Worm (Caenorhabditis elegans) whole organism, L3 larva: Measurements from ENCODE around the gene Y46H3A.5.
"Not testable (repeated sequence)": the region's sequence is repeated elsewhere in the genome, so short reads cannot be mapped to it uniquely, and the experiment has no call there.

Source experiments
- aly-2 ChIP-seq: fragments of 150-350 bp; optimal IDR thresholded peaks from 2 replicates; lab custom pipeline; 2014; ENCODE audit warnings: missing biosample characterization, missing genetic modification characterization
- ama-1 ChIP-seq: fragments of 150-350 bp; optimal IDR thresholded peaks from 2 replicates; lab custom pipeline; 2018
- ceh-16 ChIP-seq: sonication (generic microtip); optimal IDR thresholded peaks from 2 replicates; lab custom pipeline; 2017; ENCODE audit warnings: missing biosample characterization, missing genetic modification characterization
- ceh-28 ChIP-seq: fragments of 150-350 bp; optimal IDR thresholded peaks from 2 replicates; lab custom pipeline; 2014; ENCODE audit warnings: missing biosample characterization, missing genetic modification reagents, missing genetic modification characterization
- ceh-9 ChIP-seq: sonication (generic microtip); optimal IDR thresholded peaks from 2 replicates; lab custom pipeline; 2018; ENCODE audit warnings: missing biosample characterization, missing genetic modification characterization
- daf-12 ChIP-seq: fragments of 150-350 bp; optimal IDR thresholded peaks from 2 replicates; lab custom pipeline; 2014; ENCODE audit warnings: missing biosample characterization, missing genetic modification reagents, missing genetic modification characterization
- egl-5 ChIP-seq: fragments of 150-350 bp; optimal IDR thresholded peaks from 2 replicates; lab custom pipeline; 2017; ENCODE audit warnings: missing biosample characterization, missing genetic modification reagents, missing genetic modification characterization, inconsistent platforms
- elt-1 ChIP-seq: fragments of 150-350 bp; optimal IDR thresholded peaks from 2 replicates; lab custom pipeline; 2014; ENCODE audit warnings: missing biosample characterization, missing genetic modification characterization
- elt-3 ChIP-seq, 3 experiments: fragments of 150-350 bp in 1 of 3; sonication (generic microtip) in 2 of 3; optimal IDR thresholded peaks; 2 replicates in 2 of 3; 4 replicates in 1 of 3; lab custom pipeline; 2014 to 2017; ENCODE audit warnings: missing biosample characterization in 3 of 3, missing genetic modification characterization in 3 of 3
- eor-1 ChIP-seq, 2 experiments: fragments of 150-350 bp; optimal IDR thresholded peaks; 2 replicates each; lab custom pipeline; 2014 to 2018; ENCODE audit warnings: missing biosample characterization in 2 of 2, missing genetic modification characterization in 2 of 2
- fkh-10 ChIP-seq: sonication (generic microtip); optimal IDR thresholded peaks from 2 replicates; lab custom pipeline; 2017; ENCODE audit warnings: missing biosample characterization, missing genetic modification reagents, missing genetic modification characterization
- fkh-2 ChIP-seq: fragments of 150-350 bp; optimal IDR thresholded peaks from 2 replicates; lab custom pipeline; 2014; ENCODE audit warnings: missing biosample characterization, missing genetic modification reagents, missing genetic modification characterization
- hmg-11 ChIP-seq: sonication (generic microtip); optimal IDR thresholded peaks from 2 replicates; lab custom pipeline; 2016; ENCODE audit warnings: missing genetic modification characterization, missing compliant biosample characterization
- lin-15B ChIP-seq: fragments of 150-350 bp; optimal IDR thresholded peaks from 2 replicates; lab custom pipeline; 2014; ENCODE audit warnings: missing biosample characterization, missing genetic modification characterization
- lin-39 ChIP-seq: fragments of 150-350 bp; optimal IDR thresholded peaks from 2 replicates; lab custom pipeline; 2018; ENCODE audit warnings: missing biosample characterization, missing genetic modification reagents, missing genetic modification characterization
- lsy-12 ChIP-seq: sonication (generic microtip); optimal IDR thresholded peaks from 2 replicates; lab custom pipeline; 2016; ENCODE audit warnings: mild to moderate bottlenecking, missing genetic modification characterization, missing compliant biosample characterization
- mdl-1 ChIP-seq: fragments of 150-350 bp; optimal IDR thresholded peaks from 2 replicates; lab custom pipeline; 2014; ENCODE audit warnings: missing biosample characterization, missing genetic modification characterization
- nfya-1 ChIP-seq: sonication (generic microtip); optimal IDR thresholded peaks from 2 replicates; lab custom pipeline; 2017; ENCODE audit warnings: missing genetic modification characterization, mild to moderate bottlenecking, missing compliant biosample characterization, antibody characterized with exemption, moderate library complexity; ENCODE audit not compliant: insufficient read depth
- nhr-12 ChIP-seq: fragments of 150-350 bp; optimal IDR thresholded peaks from 2 replicates; lab custom pipeline; 2014; ENCODE audit warnings: missing biosample characterization, missing genetic modification characterization
- nhr-23 ChIP-seq: fragments of 150-350 bp; optimal IDR thresholded peaks from 2 replicates; lab custom pipeline; 2014; ENCODE audit warnings: missing biosample characterization, missing genetic modification reagents, missing genetic modification characterization
- nhr-237 ChIP-seq: fragments of 150-350 bp; optimal IDR thresholded peaks from 2 replicates; lab custom pipeline; 2014; ENCODE audit warnings: missing biosample characterization, missing genetic modification characterization
- nhr-25 ChIP-seq: sonication (generic microtip); optimal IDR thresholded peaks from 2 replicates; lab custom pipeline; 2017; ENCODE audit warnings: missing biosample characterization, missing genetic modification characterization
- nhr-28 ChIP-seq: fragments of 150-350 bp; optimal IDR thresholded peaks from 2 replicates; lab custom pipeline; 2014; ENCODE audit warnings: missing biosample characterization, missing genetic modification characterization
- nhr-43 ChIP-seq: sonication (generic microtip); optimal IDR thresholded peaks from 2 replicates; lab custom pipeline; 2016; ENCODE audit warnings: mild to moderate bottlenecking, missing genetic modification characterization, missing compliant biosample characterization; ENCODE audit not compliant: poor library complexity, severe bottlenecking
- nhr-67 ChIP-seq: fragments of 150-350 bp; optimal IDR thresholded peaks from 2 replicates; lab custom pipeline; 2014; ENCODE audit warnings: missing biosample characterization, missing genetic modification characterization
- nhr-76 ChIP-seq: fragments of 150-350 bp; sonication (generic microtip); optimal IDR thresholded peaks from 5 replicates; lab custom pipeline; 2014; ENCODE audit warnings: missing biosample characterization, missing genetic modification characterization
- pha-4 ChIP-seq: fragments of 150-350 bp; optimal IDR thresholded peaks from 2 replicates; lab custom pipeline; 2014; ENCODE audit warnings: missing biosample characterization, missing genetic modification reagents, missing genetic modification characterization
- pqm-1 ChIP-seq: fragments of 150-350 bp; optimal IDR thresholded peaks from 2 replicates; lab custom pipeline; 2017; ENCODE audit warnings: missing biosample characterization, missing genetic modification characterization, inconsistent platforms
- sea-2 ChIP-seq: fragments of 150-350 bp; sonication (generic microtip); optimal IDR thresholded peaks from 4 replicates; lab custom pipeline; 2014; ENCODE audit warnings: missing biosample characterization, missing genetic modification reagents, missing genetic modification characterization
- skn-1 ChIP-seq: fragments of 150-350 bp; optimal IDR thresholded peaks from 2 replicates; lab custom pipeline; 2014; ENCODE audit warnings: missing biosample characterization, missing genetic modification characterization
- snpc-4 ChIP-seq: fragments of 150-350 bp; optimal IDR thresholded peaks from 2 replicates; lab custom pipeline; 2014; ENCODE audit warnings: missing biosample characterization, missing genetic modification characterization
- unc-62 ChIP-seq: fragments of 150-350 bp; sonication (generic microtip); optimal IDR thresholded peaks from 4 replicates; lab custom pipeline; 2014; ENCODE audit warnings: missing biosample characterization, missing genetic modification reagents, missing genetic modification characterization
- zag-1 ChIP-seq: fragments of 150-350 bp; optimal IDR thresholded peaks from 2 replicates; lab custom pipeline; 2014; ENCODE audit warnings: missing biosample characterization, missing genetic modification characterization
- ztf-11 ChIP-seq: fragments of 150-350 bp; optimal IDR thresholded peaks from 2 replicates; lab custom pipeline; 2014; ENCODE audit warnings: missing biosample characterization, missing genetic modification characterization
- ztf-4 ChIP-seq: fragments of 150-350 bp; optimal IDR thresholded peaks from 2 replicates; lab custom pipeline; 2014; ENCODE audit warnings: missing biosample characterization, missing genetic modification characterization

Y46H3A.5 gene

DNA sequence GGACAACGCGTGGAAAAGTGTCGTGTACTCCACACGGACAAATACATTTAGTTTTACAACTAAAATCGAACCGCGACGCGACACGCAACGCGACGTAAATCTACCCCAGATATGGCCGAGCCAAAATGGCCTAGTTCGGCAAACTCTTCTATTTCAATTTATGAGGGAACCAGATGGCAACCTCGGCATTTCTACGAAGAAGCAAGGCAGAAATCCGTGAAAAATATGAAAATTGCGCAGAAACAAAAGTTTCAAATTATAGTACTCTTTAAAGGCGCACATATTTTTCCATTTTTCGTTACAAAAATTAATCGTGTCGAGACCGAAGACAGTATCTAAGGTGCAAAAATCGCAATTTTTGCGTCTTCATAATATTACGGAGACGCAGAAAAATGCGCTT lies at the start of gene Y46H3A.5:
Y46H3A.5 (minus strand) TSS at position 101 of the 400 bp plus-strand sequence.
- TF ChIP-seq lsy-12, lin-39, skn-1 (tag; lab: Kevin White, UChicago): not testable (repeated sequence)

DNA sequence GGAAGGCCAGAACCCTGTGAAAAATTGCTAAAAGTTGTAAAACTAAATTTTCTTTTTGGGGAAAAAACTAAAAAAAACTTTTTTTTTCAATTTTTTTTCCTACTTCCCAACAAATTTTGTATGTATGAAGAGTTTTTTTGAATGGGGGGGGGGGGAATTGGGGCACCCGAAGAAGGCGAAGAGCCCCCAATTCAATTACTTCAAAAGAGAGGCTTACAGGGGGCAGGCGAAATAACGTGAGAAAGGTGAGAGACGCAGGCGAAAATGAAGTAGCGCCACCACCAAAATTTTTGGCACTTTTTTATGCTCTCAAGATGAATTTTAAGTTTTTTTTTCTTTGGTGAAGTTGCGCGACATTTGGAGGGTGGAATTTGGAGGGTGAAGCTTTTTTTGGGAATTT lies 48.3 kb upstream of the Y46H3A.5 start:
- TF ChIP-seq aly-2 (tag; lab: Kevin White, UChicago) (no peak), nhr-12 (tag; lab: Kevin White, UChicago) (no peak), ama-1 (lab: Kevin White, UChicago) (no peak), mdl-1 (tag; lab: Kevin White, UChicago) (no peak), ztf-11 (no peak), hmg-11 (no peak), elt-3 (tag; optimal IDR thresholded peaks at IDR 0.05; lab: Kevin White, UChicago) (no peak), eor-1 (tag; optimal IDR thresholded peaks at IDR 0.05; lab: Kevin White, UChicago) (no peak)

DNA sequence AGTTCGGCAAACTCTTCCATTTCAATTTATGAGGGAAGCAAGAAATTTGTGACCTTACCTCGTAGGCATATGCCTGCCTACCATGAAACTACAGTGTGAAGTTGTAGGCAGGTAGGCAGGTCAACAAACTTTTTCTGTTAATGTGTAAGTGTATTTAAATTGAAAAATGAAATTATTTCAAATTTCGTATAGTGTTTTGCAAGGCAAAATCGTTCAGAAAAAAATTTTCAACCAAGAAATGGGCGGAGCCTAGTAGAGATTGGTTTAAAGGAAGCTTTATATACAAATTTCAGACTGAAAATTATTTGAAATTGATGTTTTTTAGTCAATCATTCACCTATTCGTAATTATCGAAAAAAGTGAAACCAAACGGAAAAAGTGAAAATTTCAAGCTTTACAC lies 43.2 kb upstream of the Y46H3A.5 start:
- TF ChIP-seq pha-4 = no peak
- TF ChIP-seq elt-1 = no peak
- no peak for TF ChIP-seq fkh-10 (GFP tag; lab: Kevin White, UChicago)
- TF ChIP-seq nhr-237 = no peak
- TF ChIP-seq ceh-9 = no peak
- TF ChIP-seq nhr-76 (tag; lab: Kevin White, UChicago) = no peak
- TF ChIP-seq ztf-4 (tag; lab: Kevin White, UChicago) = no peak
- TF ChIP-seq nhr-67 (tag; lab: Kevin White, UChicago) = no peak
- TF ChIP-seq lin-15B = no peak
- TF ChIP-seq nhr-43 (tag; lab: Kevin White, UChicago) = no peak
- no peak for TF ChIP-seq fkh-2 (tag; lab: Kevin White, UChicago)
- no peak for TF ChIP-seq nhr-28 (tag; lab: Kevin White, UChicago)
- TF ChIP-seq mdl-1 (tag; lab: Kevin White, UChicago) = no peak
- TF ChIP-seq ceh-16 (tag; lab: Kevin White, UChicago) = no peak

DNA sequence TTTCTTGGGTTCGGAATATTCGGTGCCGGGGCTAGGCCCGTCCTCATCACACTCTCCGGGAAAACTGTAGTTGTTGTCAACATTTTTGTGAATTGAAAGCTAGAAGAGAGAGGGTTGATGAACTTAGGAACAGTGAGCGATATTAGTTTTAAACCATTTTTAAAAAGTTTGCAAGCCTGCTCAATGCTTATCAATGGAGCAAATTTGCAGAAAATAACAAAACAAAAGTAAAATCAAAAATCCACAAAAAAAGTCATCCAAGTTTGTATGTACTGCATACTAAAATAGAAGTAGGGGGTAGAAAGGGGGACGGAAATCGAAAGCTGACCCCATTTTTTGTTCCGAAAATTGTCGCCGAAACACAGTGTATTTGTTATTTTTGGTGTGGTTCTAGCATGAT lies 41.5 kb upstream of the Y46H3A.5 start, which contains the start of gene T10B5.10:
T10B5.10 (minus strand) TSS at position 101 of the 400 bp plus-strand sequence.
- TF ChIP-seq egl-5 (tag; lab: Kevin White, UChicago) = no peak
- TF ChIP-seq, all 47 proteins: peak for 0

DNA sequence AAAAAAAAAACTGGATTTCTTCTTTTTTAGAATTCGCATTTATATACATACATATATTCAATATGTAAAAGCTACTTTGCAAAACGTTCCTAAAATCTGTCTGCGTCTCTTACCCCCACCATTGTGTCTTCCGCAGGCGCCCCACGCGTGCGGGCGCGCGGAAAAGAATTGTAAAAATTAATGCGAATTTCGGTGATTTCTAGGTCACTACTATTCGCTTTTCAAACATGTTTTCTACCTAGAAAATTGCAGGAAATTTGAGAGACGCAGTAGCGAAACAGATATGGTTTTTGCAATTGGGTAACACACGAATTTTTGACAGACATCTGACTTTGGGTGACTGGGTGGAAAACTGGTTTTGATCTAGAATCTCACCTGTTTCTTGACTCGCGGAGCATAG lies 40.4 kb upstream of the Y46H3A.5 start:
- no peak for TF ChIP-seq nhr-237
- TF ChIP-seq nhr-23 (tag; lab: Kevin White, UChicago) = peak; percentile 90
- peak; percentile 52 for TF ChIP-seq nhr-25 (tag; lab: Kevin White, UChicago)
- TF ChIP-seq lin-39 (tag; lab: Kevin White, UChicago) = peak; percentile 3

DNA sequence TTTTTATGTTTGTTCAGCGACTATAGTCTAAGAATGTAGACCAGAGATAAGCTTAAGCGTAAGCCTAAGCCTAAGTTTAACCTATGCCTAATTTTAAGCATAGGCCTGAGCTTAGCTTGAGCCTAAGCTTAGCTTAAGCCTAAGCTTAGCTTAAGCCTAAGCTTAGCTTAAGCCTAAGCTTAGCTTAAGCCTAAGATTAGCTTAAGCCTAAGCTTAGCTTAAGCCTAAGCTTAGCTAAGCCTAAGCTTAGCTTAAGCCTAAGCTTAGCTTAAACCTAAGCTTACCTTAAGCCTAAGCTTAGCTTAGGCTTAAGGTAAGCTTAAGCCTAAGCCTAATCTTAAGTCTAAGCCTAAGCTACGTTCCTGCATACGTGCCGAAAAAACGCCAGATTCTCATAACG lies 33.9 kb upstream of the Y46H3A.5 start:
- no peak for TF ChIP-seq fkh-2 (tag; lab: Kevin White, UChicago)
- TF ChIP-seq lsy-12 (tag; lab: Kevin White, UChicago) = no peak
- no peak for TF ChIP-seq daf-12 (tag; lab: Kevin White, UChicago)
- no peak for TF ChIP-seq nfya-1
- TF ChIP-seq nhr-237 = no peak
- no peak for TF ChIP-seq eor-1 (tag; optimal IDR thresholded peaks at IDR 0.05; lab: Kevin White, UChicago)
- no peak for TF ChIP-seq zag-1 (tag; lab: Kevin White, UChicago)
- no peak for TF ChIP-seq snpc-4 (tag; lab: Kevin White, UChicago)
- no peak for TF ChIP-seq sea-2 (GFP tag; lab: Kevin White, UChicago)
- TF ChIP-seq nhr-12 (tag; lab: Kevin White, UChicago) = no peak
- no peak for TF ChIP-seq nhr-25 (tag; lab: Kevin White, UChicago)
- no peak for TF ChIP-seq ceh-28 (tag; lab: Kevin White, UChicago)
- no peak for TF ChIP-seq ceh-9
- no peak for TF ChIP-seq lin-15B
- TF ChIP-seq ztf-11 = no peak
- TF ChIP-seq pqm-1 = no peak
- TF ChIP-seq nhr-28 (tag; lab: Kevin White, UChicago) = no peak
- no peak for TF ChIP-seq unc-62 (GFP tag; lab: Kevin White, UChicago)
- no peak for TF ChIP-seq lin-39 (tag; lab: Kevin White, UChicago)
- TF ChIP-seq nhr-67 (tag; lab: Kevin White, UChicago) = no peak
